Fruit fly (Drosophila melanogaster) whole organism, embryonic: ENCODE measurements around the gene Schip1.

Experiments
- Ada2b ChIP-seq: fragments of 200-800 bp; sonication (Bioruptor generic); IDR thresholded peaks from 2 replicates; pipeline ENCODE4 v1.3.6; 2022; ENCODE audit warnings: missing biosample characterization, missing genetic modification characterization
- Atf6 ChIP-seq: fragments of 200-800 bp; sonication (Bioruptor generic); IDR thresholded peaks from 2 replicates; pipeline ENCODE4 v1.3.6; 2022; ENCODE audit warnings: missing biosample characterization, missing genetic modification characterization
- CG10979 ChIP-seq: fragments of 200-800 bp; sonication (Bioruptor generic); optimal IDR thresholded peaks from 2 replicates; lab custom pipeline; 2018; ENCODE audit warnings: missing biosample characterization, mild to moderate bottlenecking, missing genetic modification characterization, moderate library complexity
- CG11504 ChIP-seq: fragments of 200-800 bp; sonication (Bioruptor generic); optimal IDR thresholded peaks from 3 replicates; lab custom pipeline; 2019; ENCODE audit warnings: missing biosample characterization, mild to moderate bottlenecking, missing genetic modification characterization, moderate library complexity
- CG13424 ChIP-seq: fragments of 200-800 bp; sonication (Bioruptor generic); optimal IDR thresholded peaks from 2 replicates; lab custom pipeline; 2019; ENCODE audit warnings: missing biosample characterization, mild to moderate bottlenecking, missing genetic modification characterization, moderate library complexity
- CG13894 ChIP-seq: fragments of 200-800 bp; sonication (Bioruptor generic); optimal IDR thresholded peaks from 3 replicates; lab custom pipeline; 2018; ENCODE audit warnings: missing biosample characterization, mild to moderate bottlenecking, missing genetic modification characterization, moderate library complexity
- CG14014 ChIP-seq: fragments of 200-800 bp; sonication (Bioruptor generic); IDR thresholded peaks from 2 replicates; pipeline ENCODE4 v1.3.6; 2022; ENCODE audit warnings: missing biosample characterization, missing genetic modification characterization
- CG15601 ChIP-seq: fragments of 200-800 bp; sonication (Bioruptor generic); optimal IDR thresholded peaks from 3 replicates; lab custom pipeline; 2019; ENCODE audit warnings: missing biosample characterization, mild to moderate bottlenecking, missing genetic modification characterization, moderate library complexity
- CG1647 ChIP-seq: fragments of 200-800 bp; sonication (Bioruptor generic); optimal IDR thresholded peaks from 3 replicates; lab custom pipeline; 2016; ENCODE audit warnings: missing biosample characterization, missing genetic modification characterization
- CG18262 ChIP-seq: fragments of 200-800 bp; optimal IDR thresholded peaks from 3 replicates; lab custom pipeline; 2019; ENCODE audit warnings: missing biosample characterization, mild to moderate bottlenecking, missing genetic modification characterization, moderate library complexity
- CG2202 ChIP-seq: fragments of 200-800 bp; sonication (Bioruptor generic); optimal IDR thresholded peaks from 2 replicates; lab custom pipeline; 2018; ENCODE audit warnings: missing biosample characterization, mild to moderate bottlenecking, missing genetic modification characterization
- CG2678 ChIP-seq: fragments of 200-800 bp; sonication (Bioruptor generic); optimal IDR thresholded peaks from 3 replicates; lab custom pipeline; 2019; ENCODE audit warnings: missing biosample characterization, mild to moderate bottlenecking, missing genetic modification characterization, moderate library complexity
- CG2875 ChIP-seq: fragments of 200-800 bp; sonication (Bioruptor generic); optimal IDR thresholded peaks from 2 replicates; lab custom pipeline; 2017; ENCODE audit warnings: missing biosample characterization, mild to moderate bottlenecking, missing genetic modification characterization, missing genetic modification reagents
- CG34376 ChIP-seq: fragments of 200-800 bp; sonication (Bioruptor generic); optimal IDR thresholded peaks from 2 replicates; lab custom pipeline; 2018; ENCODE audit warnings: missing biosample characterization, mild to moderate bottlenecking, missing genetic modification characterization
- CG34422 ChIP-seq: fragments of 200-800 bp; sonication (Bioruptor generic); IDR thresholded peaks from 3 replicates; pipeline ENCODE4 v1.3.6; 2022; ENCODE audit warnings: missing biosample characterization, missing genetic modification characterization
- CG3995 ChIP-seq: fragments of 200-800 bp; sonication (Bioruptor generic); optimal IDR thresholded peaks from 3 replicates; lab custom pipeline; 2016; ENCODE audit warnings: missing biosample characterization, missing genetic modification characterization
- CG4328 ChIP-seq: fragments of 200-800 bp; sonication (Bioruptor generic); optimal IDR thresholded peaks from 3 replicates; lab custom pipeline; 2017; ENCODE audit warnings: missing biosample characterization, missing genetic modification reagents, missing genetic modification characterization
- CG4854 ChIP-seq: fragments of 200-800 bp; sonication (Bioruptor generic); optimal IDR thresholded peaks from 2 replicates; lab custom pipeline; 2016; ENCODE audit warnings: missing biosample characterization, missing genetic modification characterization, inconsistent platforms
- CG6175 ChIP-seq: fragments of 200-800 bp; sonication (Bioruptor generic); IDR thresholded peaks from 3 replicates; pipeline ENCODE4 v1.3.6; 2022; ENCODE audit warnings: missing biosample characterization, missing genetic modification characterization
- CG6689 ChIP-seq: fragments of 200-800 bp; sonication (Bioruptor generic); IDR thresholded peaks from 2 replicates; pipeline ENCODE4 v1.3.6; 2022; ENCODE audit warnings: missing biosample characterization, missing genetic modification characterization
- CG7745 ChIP-seq: fragments of 200-800 bp; sonication (Bioruptor generic); optimal IDR thresholded peaks from 2 replicates; lab custom pipeline; 2018; ENCODE audit warnings: missing biosample characterization, mild to moderate bottlenecking, missing genetic modification characterization, moderate library complexity
- CG8281 ChIP-seq: fragments of 200-800 bp; sonication (Bioruptor generic); optimal IDR thresholded peaks from 2 replicates; lab custom pipeline; 2018; ENCODE audit warnings: missing biosample characterization, mild to moderate bottlenecking, missing genetic modification characterization, moderate library complexity
- CG8388 ChIP-seq: fragments of 200-800 bp; sonication (Bioruptor generic); optimal IDR thresholded peaks from 2 replicates; lab custom pipeline; 2019; ENCODE audit warnings: missing biosample characterization, mild to moderate bottlenecking, missing genetic modification characterization, moderate library complexity
- CG8924 ChIP-seq: fragments of 200-800 bp; optimal IDR thresholded peaks from 3 replicates; lab custom pipeline; 2019; ENCODE audit warnings: missing biosample characterization, mild to moderate bottlenecking, missing genetic modification characterization, moderate library complexity
- Dbx ChIP-seq: fragments of 200-800 bp; sonication (Bioruptor generic); IDR thresholded peaks from 3 replicates; pipeline ENCODE4 v1.3.6; 2022; ENCODE audit warnings: missing biosample characterization, missing genetic modification characterization
- E2f1 ChIP-seq: fragments of 200-800 bp; sonication (Bioruptor generic); IDR thresholded peaks from 2 replicates; pipeline ENCODE4 v1.3.6; 2022; ENCODE audit warnings: missing biosample characterization, missing genetic modification characterization
- Ets65A ChIP-seq: fragments of 200-800 bp; sonication (Bioruptor generic); peaks from one replicate; lab custom pipeline; 2016; ENCODE audit warnings: missing biosample characterization, missing genetic modification characterization
- H2.0 ChIP-seq: fragments of 200-800 bp; sonication (Bioruptor generic); IDR thresholded peaks from 2 replicates; pipeline ENCODE4 v1.3.6; 2022; ENCODE audit warnings: missing biosample characterization, missing genetic modification characterization
- NK7.1 ChIP-seq: fragments of 200-800 bp; sonication (Bioruptor generic); optimal IDR thresholded peaks from 3 replicates; lab custom pipeline; 2016; ENCODE audit warnings: missing biosample characterization, missing genetic modification characterization
- Sox100B ChIP-seq: fragments of 200-800 bp; sonication (Bioruptor generic); optimal IDR thresholded peaks from 3 replicates; lab custom pipeline; 2018; ENCODE audit warnings: missing biosample characterization, mild to moderate bottlenecking, missing genetic modification characterization
- Ssrp ChIP-seq: fragments of 200-800 bp; sonication (Bioruptor generic); optimal IDR thresholded peaks from 2 replicates; lab custom pipeline; 2018; ENCODE audit warnings: missing biosample characterization, mild to moderate bottlenecking, missing genetic modification characterization, moderate library complexity
- az2 ChIP-seq: fragments of 200-800 bp; sonication (Bioruptor generic); optimal IDR thresholded peaks from 3 replicates; lab custom pipeline; 2016; ENCODE audit warnings: missing biosample characterization, missing genetic modification characterization
- bab2 ChIP-seq: fragments of 200-800 bp; sonication (Bioruptor generic); optimal IDR thresholded peaks from 2 replicates; lab custom pipeline; 2016; ENCODE audit warnings: missing biosample characterization, missing genetic modification characterization
- bbx ChIP-seq: fragments of 200-800 bp; sonication (Bioruptor generic); IDR thresholded peaks from 2 replicates; pipeline ENCODE4 v1.3.6; 2022; ENCODE audit warnings: missing biosample characterization, missing genetic modification characterization; ENCODE audit not compliant: partially characterized antibody
- chif ChIP-seq, 2 experiments: fragments of 200-800 bp; sonication (Bioruptor generic); optimal IDR thresholded peaks; 3 replicates each; lab custom pipeline; 2016; ENCODE audit warnings: missing biosample characterization in 2 of 2, missing genetic modification characterization in 2 of 2
- chinmo ChIP-seq: fragments of 200-800 bp; sonication (Bioruptor generic); IDR thresholded peaks from 4 replicates; pipeline ENCODE4 v1.3.6; 2022; ENCODE audit warnings: missing biosample characterization, missing genetic modification characterization; ENCODE audit not compliant: partially characterized antibody
- chm ChIP-seq: fragments of 200-800 bp; sonication (Bioruptor generic); IDR thresholded peaks from 2 replicates; pipeline ENCODE4 v1.3.6; 2022; ENCODE audit warnings: missing biosample characterization, missing genetic modification characterization
- esg ChIP-seq: fragments of 200-800 bp; sonication (Bioruptor generic); conservative IDR thresholded peaks from 2 replicates; pipeline ENCODE4 v1.3.6; 2022; ENCODE audit warnings: missing biosample characterization, missing genetic modification characterization
- gcm ChIP-seq: fragments of 200-800 bp; sonication (Bioruptor generic); optimal IDR thresholded peaks from 2 replicates; lab custom pipeline; 2019; ENCODE audit warnings: missing biosample characterization, mild to moderate bottlenecking, missing genetic modification characterization, moderate library complexity
- her ChIP-seq: fragments of 200-800 bp; sonication (Bioruptor generic); optimal IDR thresholded peaks from 2 replicates; lab custom pipeline; 2016; ENCODE audit warnings: missing biosample characterization, missing genetic modification characterization
- hth ChIP-seq: fragments of >200 bp; optimal IDR thresholded peaks from 2 replicates; lab custom pipeline; 2017; ENCODE audit warnings: inconsistent platforms
- kay ChIP-seq: fragments of 200-800 bp; sonication (Bioruptor generic); optimal IDR thresholded peaks from 2 replicates; lab custom pipeline; 2016; ENCODE audit warnings: missing biosample characterization, missing genetic modification characterization
- lmd ChIP-seq: fragments of 200-800 bp; sonication (Bioruptor generic); IDR thresholded peaks from 2 replicates; pipeline ENCODE4 v1.3.6; 2022; ENCODE audit warnings: missing biosample characterization, missing genetic modification characterization
- lola ChIP-seq, 3 experiments: fragments of >200 bp in 2 of 3; fragments of 200-800 bp in 1 of 3; sonication (Bioruptor generic) in 1 of 3; optimal IDR thresholded peaks; 2 replicates each; lab custom pipeline; 2017 to 2019; ENCODE audit warnings: missing biosample characterization in 3 of 3, missing genetic modification characterization in 3 of 3, mild to moderate bottlenecking in 1 of 3, moderate library complexity in 1 of 3
- luna ChIP-seq: fragments of 200-800 bp; sonication (Bioruptor generic); optimal IDR thresholded peaks from 2 replicates; lab custom pipeline; 2016; ENCODE audit warnings: missing biosample characterization, missing genetic modification characterization
- onecut ChIP-seq: fragments of 200-800 bp; sonication (Bioruptor generic); IDR thresholded peaks from 2 replicates; pipeline ENCODE4 v1.3.6; 2022; ENCODE audit warnings: missing biosample characterization, missing genetic modification characterization
- pan ChIP-seq, 4 experiments: fragments of >200 bp in 3 of 4; fragments of 200-800 bp in 1 of 4; sonication (Bioruptor generic) in 1 of 4; optimal IDR thresholded peaks in 3 of 4; IDR thresholded peaks in 1 of 4; 2 replicates each; pipeline versions ENCODE4 v1.3.6 to Lab custom; 2017 to 2022; ENCODE audit warnings: missing biosample characterization in 2 of 4, missing genetic modification characterization in 2 of 4, mixed read lengths in 1 of 4
- pros ChIP-seq: fragments of 200-800 bp; sonication (Bioruptor generic); optimal IDR thresholded peaks from 3 replicates; lab custom pipeline; 2019; ENCODE audit warnings: missing biosample characterization, mild to moderate bottlenecking, missing genetic modification characterization, moderate library complexity
- sens ChIP-seq: fragments of 200-800 bp; sonication (Bioruptor generic); peaks from one replicate; lab custom pipeline; 2016; ENCODE audit warnings: missing biosample characterization, missing genetic modification characterization
- tgo ChIP-seq: fragments of 200-800 bp; sonication (Bioruptor generic); IDR thresholded peaks from 3 replicates; pipeline ENCODE4 v1.3.6; 2022; ENCODE audit warnings: missing biosample characterization, missing genetic modification characterization
- unpg ChIP-seq: fragments of 200-800 bp; sonication (Bioruptor generic); optimal IDR thresholded peaks from 3 replicates; lab custom pipeline; 2018; ENCODE audit warnings: missing biosample characterization, mild to moderate bottlenecking, missing genetic modification characterization, moderate library complexity

Schip1 gene

dm6 chr2L:10351130-10351529, 20.2 kb upstream of the Schip1 start (continued):
- TF ChIP-seq esg (GFP tag; lab: Robert Waterston, UW) (no peak), luna (GFP tag; lab: Kevin White, UChicago) (no peak), CG2202 (tag; lab: Kevin White, UChicago) (peak; percentile 12), Ada2b (GFP tag; lab: Robert Waterston, UW) (no peak), Ssrp (tag; lab: Kevin White, UChicago) (peak; percentile 61), Sox100B (peak; percentile 6), Atf6 (no peak), chif (GFP tag; optimal IDR thresholded peaks at IDR 0.05; lab: Kevin White, UChicago) (peak in 1 of 2 experiments; percentile 2), Ets65A (GFP tag; lab: Kevin White, UChicago) (peak; percentile 15), CG34376 (GFP tag; lab: Kevin White, UChicago) (no peak), CG4854 (GFP tag; lab: Kevin White, UChicago) (no peak), H2.0 (GFP tag; lab: Robert Waterston, UW) (no peak), CG14014 (GFP tag; lab: Robert Waterston, UW) (no peak), CG8388 (GFP tag; lab: Kevin White, UChicago) (peak; percentile 29), CG11504 (peak; percentile 71), pros (peak; percentile 33), CG6175 (GFP tag; lab: Robert Waterston, UW) (no peak), CG15601 (tag; lab: Kevin White, UChicago) (peak; percentile 36), gcm (peak; percentile 32), CG2678 (tag; lab: Kevin White, UChicago) (no peak), az2 (GFP tag; lab: Kevin White, UChicago) (peak; percentile 14), NK7.1 (GFP tag; lab: Kevin White, UChicago) (no peak), lola (GFP tag; optimal IDR thresholded peaks at IDR 0.05; lab: Kevin White, UChicago) (peak in 1 of 3 experiments; percentile 79), her (no peak), pan (optimal IDR thresholded peaks at IDR 0.05; lab: Kevin White, UChicago) (no peak), pan (GFP tag; optimal IDR thresholded peaks at IDR 0.05 in 1 of 2, IDR thresholded peaks at IDR 0.05 in 1 of 2) (no peak), CG3995 (GFP tag; lab: Kevin White, UChicago) (no peak), E2f1 (no peak), CG13424 (peak; percentile 30), sens (GFP tag; lab: Kevin White, UChicago) (peak; percentile 88), CG6689 (GFP tag; lab: Robert Waterston, UW) (peak; percentile 38; the same call in 1 of the 2 replicates), CG4328 (GFP tag; lab: Kevin White, UChicago) (no peak), CG8924 (tag; lab: Kevin White, UChicago) (peak; percentile 17), hth (no peak), chm (GFP tag; lab: Robert Waterston, UW) (no peak), bbx (no peak), CG1647 (GFP tag; lab: Kevin White, UChicago) (no peak), CG10979 (peak; percentile 58), CG2875 (GFP tag; lab: Kevin White, UChicago) (peak; percentile 18), CG34422 (GFP tag; lab: Robert Waterston, UW) (no peak), tgo (peak; percentile 36; the same call in 1 of the 3 replicates), kay (no peak), lmd (GFP tag; lab: Robert Waterston, UW) (no peak; the same call in 1 of the 2 replicates), CG18262 (peak; percentile 63), CG13894 (tag; lab: Kevin White, UChicago) (no peak), bab2 (GFP tag; lab: Kevin White, UChicago) (no peak), CG8281 (tag; lab: Kevin White, UChicago) (no peak), unpg (GFP tag; lab: Kevin White, UChicago) (no peak), onecut (GFP tag; lab: Robert Waterston, UW) (no peak; the same call in 1 of the 2 replicates), chinmo (GFP tag; lab: Robert Waterston, UW) (no peak), CG7745 (tag; lab: Kevin White, UChicago) (no peak), Dbx (GFP tag; lab: Robert Waterston, UW) (no peak)
